Worm (Caenorhabditis elegans): ENCODE measurements around the gene Y58A7A.1.

The Y58A7A.1 gene

DNA sequence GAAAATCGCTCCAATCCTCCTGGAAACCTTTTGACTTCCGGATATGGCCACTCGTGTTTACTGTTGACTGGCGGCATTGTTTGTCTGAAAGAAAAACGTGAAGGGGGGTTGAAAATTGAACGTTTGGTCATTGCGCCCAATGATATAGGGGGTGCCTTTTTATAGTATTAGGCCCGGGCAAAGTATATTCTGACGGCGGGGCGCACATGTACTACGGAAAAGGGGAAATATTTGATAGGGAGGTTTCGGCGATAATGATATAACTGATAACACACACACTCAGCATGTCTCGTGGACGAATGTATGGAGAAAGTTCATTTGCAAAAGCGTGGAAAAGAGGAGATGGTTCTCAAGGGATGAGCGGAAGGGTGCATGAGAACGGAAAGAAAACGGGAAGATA, 41.7 kb downstream of the Y58A7A.1 start, which contains the start of gene cpt-4:
Gene cpt-4 (minus strand): TSS at position 84 of the 400 bp plus-strand sequence.
- TF ChIP-seq nhr-6 (tag; optimal IDR thresholded peaks at IDR 0.05) = no peak
- TF ChIP-seq F13H6.1 (tag; optimal IDR thresholded peaks at IDR 0.05) = peak; percentile 25
- TF ChIP-seq fos-1 (tag; optimal IDR thresholded peaks at IDR 0.05) = peak; percentile 92
- peak; percentile 10 to 24 for TF ChIP-seq mdl-1 (tag; optimal IDR thresholded peaks at IDR 0.05)
- TF ChIP-seq nhr-21 (tag; optimal IDR thresholded peaks at IDR 0.05) = peak; percentile 10
- no peak for TF ChIP-seq unc-62 (GFP tag; optimal IDR thresholded peaks at IDR 0.05)
- TF ChIP-seq Y55F3AM.14 (GFP tag; optimal IDR thresholded peaks at IDR 0.05) = peak; percentile 58
- peak; percentile 80 for TF ChIP-seq sma-9 (GFP tag; optimal IDR thresholded peaks at IDR 0.05)
- TF ChIP-seq sma-9 (tag; optimal IDR thresholded peaks at IDR 0.05) = no peak
- TF ChIP-seq crh-2 (tag; optimal IDR thresholded peaks at IDR 0.05) = peak; percentile 47

DNA sequence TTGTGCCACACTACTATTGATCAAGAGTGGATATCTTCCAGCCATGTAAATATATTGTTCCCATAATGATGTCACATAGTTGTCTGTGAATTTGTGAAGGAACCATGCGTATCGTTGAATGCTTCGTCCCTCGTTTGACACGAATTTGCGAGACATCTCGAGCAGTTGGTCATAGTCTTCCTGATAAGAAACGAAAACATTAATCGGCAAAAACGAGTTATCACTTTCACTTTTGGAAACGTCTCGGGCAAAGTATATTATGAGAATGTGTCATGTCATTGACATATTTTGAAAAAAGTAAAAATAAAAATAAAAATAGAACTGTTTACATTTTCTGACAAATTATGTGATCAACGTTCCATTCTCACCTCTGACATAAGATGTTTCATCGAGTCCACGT, 42.9 kb downstream of the Y58A7A.1 start:
- no peak for TF ChIP-seq nhr-237 (tag; optimal IDR thresholded peaks at IDR 0.05)
- TF ChIP-seq snpc-4 (tag; optimal IDR thresholded peaks at IDR 0.05) = no peak
- TF ChIP-seq mbf-1 (tag; optimal IDR thresholded peaks at IDR 0.05) = no peak
- peak; percentile 5 for TF ChIP-seq sma-9 (GFP tag; optimal IDR thresholded peaks at IDR 0.05)
- TF ChIP-seq sma-9 (tag; optimal IDR thresholded peaks at IDR 0.05) = no peak
- TF ChIP-seq unc-62 (GFP tag; optimal IDR thresholded peaks at IDR 0.05) = no peak
- TF ChIP-seq peb-1 (tag; optimal IDR thresholded peaks at IDR 0.05) = no peak
- TF ChIP-seq fos-1 (tag; optimal IDR thresholded peaks at IDR 0.05) = peak; percentile 92
- peak; percentile 11 for TF ChIP-seq Y55F3AM.14 (GFP tag; optimal IDR thresholded peaks at IDR 0.05)
- peak; percentile 44 for TF ChIP-seq crh-2 (tag; optimal IDR thresholded peaks at IDR 0.05)
- TF ChIP-seq nhr-77 (tag; optimal IDR thresholded peaks at IDR 0.05) = no peak
- no peak for TF ChIP-seq nhr-21 (tag; optimal IDR thresholded peaks at IDR 0.05)
- TF ChIP-seq ceh-16 (tag; optimal IDR thresholded peaks at IDR 0.05) = no peak
- peak; percentile 22 for TF ChIP-seq F13H6.1 (tag; optimal IDR thresholded peaks at IDR 0.05)
- TF ChIP-seq gmeb-1 (tag; optimal IDR thresholded peaks at IDR 0.05) = no peak
- no peak for TF ChIP-seq skn-1 (tag; optimal IDR thresholded peaks at IDR 0.05)
- no peak for TF ChIP-seq aly-2 (tag; optimal IDR thresholded peaks at IDR 0.05)
- no peak for TF ChIP-seq lsy-2 (tag; optimal IDR thresholded peaks at IDR 0.05)
- TF ChIP-seq lin-13 (GFP tag; optimal IDR thresholded peaks at IDR 0.05) = no peak
- TF ChIP-seq C34F6.9 (tag; optimal IDR thresholded peaks at IDR 0.05) = no peak

DNA sequence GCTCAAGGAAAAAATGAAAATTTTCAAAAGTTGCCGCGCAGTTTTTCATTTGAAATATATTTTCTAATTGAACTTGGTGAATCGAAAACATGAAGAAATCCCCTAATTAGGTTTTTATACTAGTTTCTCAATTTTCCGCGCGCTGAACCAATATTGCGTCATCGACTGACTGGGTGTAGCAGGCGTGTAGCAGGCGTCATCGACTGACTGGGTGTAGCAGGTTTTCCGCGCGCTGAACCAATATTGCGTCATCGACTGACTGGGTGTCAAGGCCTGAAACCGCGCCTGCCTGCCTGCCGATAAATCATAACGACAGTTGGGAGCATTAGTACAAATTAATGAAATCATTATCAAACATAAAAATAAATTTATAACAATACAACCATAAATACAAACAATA, 46.0 kb downstream of the Y58A7A.1 start:
- TF ChIP-seq elt-1 (tag; optimal IDR thresholded peaks at IDR 0.05) (no peak), nhr-129 (tag; optimal IDR thresholded peaks at IDR 0.05) (no peak), gmeb-1 (tag; optimal IDR thresholded peaks at IDR 0.05) (no peak), dmd-4 (tag; optimal IDR thresholded peaks at IDR 0.05) (no peak), skn-1 (tag; optimal IDR thresholded peaks at IDR 0.05) (no peak), nhr-23 (tag; optimal IDR thresholded peaks at IDR 0.05) (no peak), R02D3.7 (tag; optimal IDR thresholded peaks at IDR 0.05) (no peak), nhr-10 (tag; optimal IDR thresholded peaks at IDR 0.05) (no peak), blmp-1 (tag; optimal IDR thresholded peaks at IDR 0.05; ENCODE audit: insufficient read depth) (no peak), ztf-4 (tag; optimal IDR thresholded peaks at IDR 0.05) (no peak), nhr-25 (tag; optimal IDR thresholded peaks at IDR 0.05) (no peak), elt-3 (tag; optimal IDR thresholded peaks at IDR 0.05) (no peak), C34F6.9 (tag; optimal IDR thresholded peaks at IDR 0.05) (no peak)

DNA sequence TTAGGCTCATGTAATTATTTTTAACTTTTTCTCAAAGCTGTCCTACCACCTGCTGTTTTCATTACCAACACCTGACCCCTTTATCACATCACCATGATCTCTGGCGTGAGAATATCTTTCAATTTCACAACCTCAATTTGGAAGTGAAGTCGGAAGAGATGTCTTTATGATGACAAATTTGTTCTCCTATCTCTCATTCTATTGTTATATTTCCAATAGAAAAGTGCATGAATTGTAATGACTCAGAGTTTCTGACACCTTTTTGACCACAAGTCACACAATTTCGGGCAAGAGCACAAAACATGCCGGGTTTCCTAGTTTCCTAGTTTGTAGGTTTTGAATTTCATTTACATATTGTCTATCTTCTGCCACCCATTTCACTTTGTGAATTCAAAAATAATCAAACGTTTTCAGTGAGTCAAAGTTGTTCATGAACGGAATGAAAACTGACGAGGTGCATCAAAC, 50.5 kb downstream of the Y58A7A.1 start, which contains the start of gene srr-4:
Gene srr-4 (plus strand): TSS at position 415 of the 465 bp plus-strand sequence.
- TF ChIP-seq nhr-11 (tag; optimal IDR thresholded peaks at IDR 0.05) (no peak), fos-1 (tag; optimal IDR thresholded peaks at IDR 0.05) (peak; percentile 66), skn-1 (tag; optimal IDR thresholded peaks at IDR 0.05) (peak; percentile 39), sma-9 (GFP tag; optimal IDR thresholded peaks at IDR 0.05) (peak; percentile 18), sma-9 (tag; optimal IDR thresholded peaks at IDR 0.05) (no peak), snpc-4 (tag; optimal IDR thresholded peaks at IDR 0.05) (no peak)

DNA sequence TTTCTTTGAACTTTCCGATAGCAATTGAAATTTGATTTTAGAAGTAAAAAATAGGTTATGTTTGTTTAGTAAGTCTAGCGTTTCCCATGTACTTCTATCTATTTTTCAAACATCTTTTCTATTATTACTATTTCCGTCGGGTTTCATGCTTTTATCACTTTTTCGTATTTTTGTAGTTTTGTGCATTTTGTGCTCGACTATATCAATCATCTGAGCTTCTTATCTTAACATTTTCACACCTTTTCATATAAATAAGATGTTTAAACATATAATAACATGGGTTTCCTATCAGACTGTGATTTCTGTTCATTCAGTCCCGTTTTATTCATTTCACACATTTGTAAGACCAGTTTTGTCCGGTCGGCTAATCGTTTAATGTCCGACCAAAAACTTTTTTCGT, 51.3 kb downstream of the Y58A7A.1 start:
- TF ChIP-seq sma-9 (GFP tag; optimal IDR thresholded peaks at IDR 0.05) (peak; percentile 55), sma-9 (tag; optimal IDR thresholded peaks at IDR 0.05) (no peak), sma-3 (GFP tag; optimal IDR thresholded peaks at IDR 0.05) (no peak), Y55F3AM.14 (GFP tag; optimal IDR thresholded peaks at IDR 0.05) (peak; percentile 42), fos-1 (tag; optimal IDR thresholded peaks at IDR 0.05) (peak; percentile 38), ztf-4 (tag; optimal IDR thresholded peaks at IDR 0.05) (no peak)

Data from whole organism, L2 larva.